Worm (Caenorhabditis elegans): ENCODE measurements around the gene qns-1.

The qns-1 gene

DNA sequence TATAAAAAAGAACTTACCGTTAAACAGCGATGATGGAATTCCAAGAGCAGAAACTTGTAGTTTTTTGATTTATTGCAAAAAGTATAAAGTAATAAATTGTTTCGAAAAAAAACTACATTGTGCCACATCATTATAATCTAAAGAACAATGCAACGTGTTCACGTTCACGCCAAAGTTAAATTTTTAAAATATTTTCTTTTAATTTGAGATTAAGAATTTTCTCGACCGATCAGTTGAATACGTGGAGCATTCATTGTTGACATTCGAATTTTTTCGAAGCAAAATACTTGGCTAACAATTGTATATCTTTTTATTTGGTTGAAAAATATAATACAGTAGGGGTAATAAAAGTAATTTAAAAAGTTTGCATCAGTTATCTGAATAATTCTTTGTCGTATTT is 11.9 kb upstream of the qns-1 start, which contains the start of gene F01G10.5:
Gene F01G10.5, minus strand, starts transcription at position 101 of the 400 bp plus-strand sequence.
- TF ChIP-seq lir-1 (GFP tag; conservative IDR thresholded peaks at IDR 0.05) (no peak), mes-4 (tag; optimal IDR thresholded peaks at IDR 0.05) (no peak), ccch-3 (GFP tag; optimal IDR thresholded peaks at IDR 0.05) (no peak), F57C9.4 (tag; optimal IDR thresholded peaks at IDR 0.05) (no peak), ztf-26 (tag; optimal IDR thresholded peaks at IDR 0.05) (no peak), hlh-12 (tag; optimal IDR thresholded peaks at IDR 0.05) (no peak), sea-2 (GFP tag; IDR thresholded peaks at IDR 0.05) (no peak), snpc-4 (GFP tag; optimal IDR thresholded peaks at IDR 0.05) (no peak), snpc-4 (tag; optimal IDR thresholded peaks at IDR 0.05) (no peak), repo-1 (tag; optimal IDR thresholded peaks at IDR 0.05) (no peak), F55B11.4 (tag; optimal IDR thresholded peaks at IDR 0.05; ENCODE audit: borderline replicate concordance, insufficient read depth) (no peak), him-1 (tag; optimal IDR thresholded peaks at IDR 0.05) (no peak), F10E7.11 (tag; optimal IDR thresholded peaks at IDR 0.05) (no peak), lin-26 (GFP tag; IDR thresholded peaks at IDR 0.05) (no peak), snpc-1.1 (tag; optimal IDR thresholded peaks at IDR 0.05; ENCODE audit: insufficient read depth) (no peak), ztf-22 (GFP tag; optimal IDR thresholded peaks at IDR 0.05) (no peak)

DNA sequence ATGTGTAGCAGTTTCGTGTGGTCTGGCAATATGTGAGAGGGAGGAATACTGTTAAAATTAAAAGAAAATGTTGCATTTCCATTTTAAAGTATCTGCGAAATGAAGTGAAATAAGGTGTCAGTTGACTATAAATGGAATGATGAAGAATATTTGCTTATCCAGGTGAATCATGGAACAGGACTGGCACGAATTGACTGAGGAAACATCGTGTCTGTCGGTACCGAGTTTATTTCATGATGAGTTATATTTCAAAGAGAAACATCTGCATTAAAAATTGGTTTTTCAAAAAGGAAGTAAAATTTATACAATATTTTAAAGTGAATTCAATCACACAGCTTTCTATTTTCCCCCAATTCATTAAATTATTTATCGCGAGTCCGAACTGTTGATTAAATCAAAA is 8.4 kb upstream of the qns-1 start, which contains the start of gene F01G10.6:
Gene F01G10.6, minus strand, starts transcription at position 101 of the 400 bp plus-strand sequence.
- TF ChIP-seq B0336.3 (GFP tag; IDR thresholded peaks at IDR 0.05) (no peak), egl-18 (GFP tag; IDR thresholded peaks at IDR 0.05) (no peak), hlh-26 (GFP tag; conservative IDR thresholded peaks at IDR 0.05) (no peak), ztf-22 (GFP tag; optimal IDR thresholded peaks at IDR 0.05) (no peak), chd-7 (tag; optimal IDR thresholded peaks at IDR 0.05) (no peak), B0035.1 (tag; optimal IDR thresholded peaks at IDR 0.05) (no peak), attf-3 (GFP tag; conservative IDR thresholded peaks at IDR 0.05) (no peak), ccch-3 (GFP tag; optimal IDR thresholded peaks at IDR 0.05) (no peak), K11D2.4 (GFP tag; IDR thresholded peaks at IDR 0.05) (no peak), ekl-4 (GFP tag; IDR thresholded peaks at IDR 0.05) (no peak), nhr-179 (tag; optimal IDR thresholded peaks at IDR 0.05) (no peak), snpc-3.4 (tag; optimal IDR thresholded peaks at IDR 0.05) (no peak), ceh-100 (GFP tag; IDR thresholded peaks at IDR 0.05) (no peak), F33H1.4 (GFP tag; IDR thresholded peaks at IDR 0.05) (no peak), zfh-2 (GFP tag; conservative IDR thresholded peaks at IDR 0.05) (no peak), C06A6.2 (GFP tag; conservative IDR thresholded peaks at IDR 0.05) (no peak), Y79H2A.3 (GFP tag; conservative IDR thresholded peaks at IDR 0.05) (no peak), ztf-25 (GFP tag; IDR thresholded peaks at IDR 0.05) (no peak)

DNA sequence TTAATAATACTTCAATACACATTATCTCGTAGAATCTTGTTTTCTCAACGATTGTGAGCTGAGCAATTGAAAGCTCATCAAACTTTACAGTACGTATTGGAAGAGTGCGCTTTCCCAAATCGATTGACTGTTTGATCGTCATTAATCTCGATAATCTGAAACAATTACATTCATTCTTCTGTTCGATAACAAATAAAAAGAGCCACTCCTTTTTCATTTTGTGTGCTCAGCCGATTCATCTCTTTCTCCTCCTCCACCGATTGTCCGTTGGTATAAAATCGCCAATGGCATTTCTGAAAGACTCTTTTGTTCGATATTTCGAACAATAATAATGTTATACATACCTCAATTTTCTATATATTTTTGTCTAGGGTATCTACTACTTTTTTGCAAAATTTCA is 4.6 kb upstream of the qns-1 start, which contains the start of gene nas-12:
Gene nas-12, plus strand, starts transcription at position 301 of the 400 bp plus-strand sequence.
- TF ChIP-seq lin-54 (GFP tag; optimal IDR thresholded peaks at IDR 0.05) (no peak), F39B2.1 (GFP tag; IDR thresholded peaks at IDR 0.05) (no peak), ccch-3 (GFP tag; optimal IDR thresholded peaks at IDR 0.05) (no peak), zfh-2 (GFP tag; conservative IDR thresholded peaks at IDR 0.05) (no peak), ztf-22 (GFP tag; optimal IDR thresholded peaks at IDR 0.05) (no peak), B0035.1 (tag; optimal IDR thresholded peaks at IDR 0.05) (no peak), mxl-1 (tag; optimal IDR thresholded peaks at IDR 0.05) (no peak), mel-28 (tag; optimal IDR thresholded peaks at IDR 0.05; ENCODE audit: borderline replicate concordance) (no peak), dpff-1 (tag; optimal IDR thresholded peaks at IDR 0.05) (no peak), F57C9.4 (tag; optimal IDR thresholded peaks at IDR 0.05) (no peak)

Measured in whole organism, young adult.